Fruit fly (Drosophila melanogaster) whole organism, adult: ENCODE data around the gene eIF4G2.

Source experiments
- CG11617 ChIP-seq: fragments of 200-800 bp; sonication (Bioruptor generic); optimal IDR thresholded peaks from 2 replicates; lab custom pipeline; 2017; ENCODE audit warnings: mild to moderate bottlenecking, missing biosample characterization, missing genetic modification reagents, missing genetic modification characterization
- CG12768 ChIP-seq: fragments of 200-800 bp; sonication (Bioruptor generic); optimal IDR thresholded peaks from 2 replicates; lab custom pipeline; 2017; ENCODE audit warnings: missing biosample characterization, missing genetic modification characterization, mild to moderate bottlenecking, moderate library complexity, missing genetic modification reagents
- CG14711 ChIP-seq: fragments of 200-800 bp; sonication (Bioruptor generic); optimal IDR thresholded peaks from 2 replicates; lab custom pipeline; 2018; ENCODE audit warnings: missing biosample characterization, mild to moderate bottlenecking, missing genetic modification characterization, moderate library complexity
- CG1620 ChIP-seq: fragments of 200-800 bp; sonication (Bioruptor generic); optimal IDR thresholded peaks from 2 replicates; lab custom pipeline; 2016; ENCODE audit warnings: missing biosample characterization, missing genetic modification characterization
- CG33017 ChIP-seq: fragments of 200-800 bp; sonication (Bioruptor generic); optimal IDR thresholded peaks from 2 replicates; lab custom pipeline; 2018; ENCODE audit warnings: missing biosample characterization, mild to moderate bottlenecking, missing genetic modification characterization, moderate library complexity
- CG5204 ChIP-seq: fragments of 200-800 bp; sonication (Bioruptor generic); optimal IDR thresholded peaks from 2 replicates; lab custom pipeline; 2016; ENCODE audit warnings: missing biosample characterization, missing genetic modification characterization
- CG7045 ChIP-seq: fragments of 200-800 bp; sonication (Bioruptor generic); optimal IDR thresholded peaks from 2 replicates; lab custom pipeline; 2017; ENCODE audit warnings: missing biosample characterization, mild to moderate bottlenecking, missing genetic modification characterization
- CG7101 ChIP-seq: fragments of 200-800 bp; sonication (Bioruptor generic); optimal IDR thresholded peaks from 2 replicates; lab custom pipeline; 2018; ENCODE audit warnings: missing biosample characterization, mild to moderate bottlenecking, missing genetic modification characterization, moderate library complexity
- Clk ChIP-seq: fragments of 200-800 bp; sonication (Bioruptor generic); optimal IDR thresholded peaks from 2 replicates; lab custom pipeline; 2017; ENCODE audit warnings: missing biosample characterization, missing genetic modification characterization
- Crg-1 ChIP-seq: fragments of 200-800 bp; sonication (Bioruptor generic); optimal IDR thresholded peaks from 2 replicates; lab custom pipeline; 2016; ENCODE audit warnings: missing biosample characterization, missing genetic modification characterization
- Hr96 ChIP-seq: fragments of 200-800 bp; sonication (Bioruptor generic); optimal IDR thresholded peaks from 2 replicates; lab custom pipeline; 2016; ENCODE audit warnings: missing biosample characterization, missing genetic modification characterization
- Mnt ChIP-seq: fragments of 200-800 bp; sonication (Bioruptor generic); optimal IDR thresholded peaks from 2 replicates; lab custom pipeline; 2016; ENCODE audit warnings: missing biosample characterization, mild to moderate bottlenecking, missing genetic modification characterization
- bab1 ChIP-seq: fragments of 200-800 bp; sonication (Bioruptor generic); optimal IDR thresholded peaks from 3 replicates; lab custom pipeline; 2019; ENCODE audit warnings: missing biosample characterization, mild to moderate bottlenecking, missing genetic modification characterization, moderate library complexity
- cic ChIP-seq: fragments of 200-800 bp; sonication (Bioruptor generic); optimal IDR thresholded peaks from 2 replicates; lab custom pipeline; 2017; ENCODE audit warnings: missing biosample characterization, mild to moderate bottlenecking, missing genetic modification characterization, moderate library complexity
- cnc ChIP-seq, 2 experiments: fragments of >200 bp; optimal IDR thresholded peaks; 2 replicates each; lab custom pipeline; 2017
- kay ChIP-seq: fragments of 200-800 bp; sonication (Bioruptor generic); peaks from one replicate; lab custom pipeline; 2016; ENCODE audit warnings: missing biosample characterization, missing genetic modification characterization, borderline replicate concordance
- ovo ChIP-seq: fragments of 200-800 bp; sonication (Bioruptor generic); optimal IDR thresholded peaks from 2 replicates; lab custom pipeline; 2016; ENCODE audit warnings: missing biosample characterization, missing genetic modification characterization
- pad ChIP-seq: fragments of 200-800 bp; sonication (Bioruptor generic); optimal IDR thresholded peaks from 3 replicates; lab custom pipeline; 2017; ENCODE audit warnings: missing biosample characterization, missing genetic modification characterization, mild to moderate bottlenecking, moderate library complexity, missing genetic modification reagents
- tj ChIP-seq: fragments of 200-800 bp; sonication (Bioruptor generic); optimal IDR thresholded peaks from 3 replicates; lab custom pipeline; 2017; ENCODE audit warnings: missing biosample characterization, mild to moderate bottlenecking, missing genetic modification characterization, moderate library complexity
- toe ChIP-seq: fragments of 200-800 bp; sonication (Bioruptor generic); optimal IDR thresholded peaks from 2 replicates; lab custom pipeline; 2016; ENCODE audit warnings: missing biosample characterization, missing genetic modification characterization

Gene eIF4G2

DNA sequence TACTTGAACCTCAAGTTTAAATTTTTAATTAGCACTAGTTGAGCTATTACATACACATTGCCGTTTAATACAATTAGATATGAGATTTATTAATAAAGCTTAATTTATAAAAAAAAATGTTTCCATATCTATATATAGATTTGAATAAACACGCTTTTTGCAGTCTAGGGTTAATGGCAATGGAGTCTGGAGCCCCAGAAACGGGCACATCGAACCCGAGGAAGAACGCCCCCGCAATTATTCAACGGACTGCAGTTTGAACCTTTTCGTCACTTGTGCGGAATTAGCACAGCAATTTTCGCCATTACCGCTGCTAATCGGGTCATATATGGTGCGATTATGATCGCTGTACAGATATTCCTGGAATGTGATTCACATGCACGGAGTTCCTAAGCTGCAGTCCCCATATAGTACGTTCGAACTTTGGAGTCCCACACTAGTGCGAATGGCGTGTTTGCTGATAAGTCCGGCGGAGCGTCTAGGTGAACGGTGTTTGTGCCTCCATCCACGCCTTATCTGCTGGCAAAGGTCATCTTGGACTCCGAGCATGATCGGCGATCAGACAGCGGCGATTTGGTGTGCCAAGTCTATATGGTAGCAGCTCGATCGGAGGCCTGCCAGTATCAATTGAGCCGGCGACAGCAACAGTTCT is 55.3 kb downstream of the eIF4G2 start, which contains the start of gene Lsd-1:
Gene Lsd-1 (plus strand): TSS at position 236 of the 652 bp plus-strand sequence.
- TF ChIP-seq pad (GFP tag; lab: Kevin White, UChicago) (no peak), cic (GFP tag; lab: Kevin White, UChicago) (peak; percentile 69), toe (GFP tag; lab: Kevin White, UChicago) (no peak), tj (GFP tag; lab: Kevin White, UChicago) (peak; percentile 5), Clk (GFP tag; lab: Kevin White, UChicago) (no peak), Mnt (GFP tag; lab: Kevin White, UChicago) (peak; percentile 0), cnc (optimal IDR thresholded peaks at IDR 0.05; lab: Kevin White, UChicago) (no peak), CG11617 (no peak), CG1620 (GFP tag; lab: Kevin White, UChicago) (no peak), CG7045 (GFP tag; lab: Kevin White, UChicago) (no peak), Crg-1 (GFP tag; lab: Kevin White, UChicago) (no peak), CG12768 (GFP tag; lab: Kevin White, UChicago) (peak; percentile 63), bab1 (GFP tag; lab: Kevin White, UChicago) (no peak), Hr96 (GFP tag; lab: Kevin White, UChicago) (no peak), kay (GFP tag; lab: Kevin White, UChicago) (no peak), CG5204 (no peak), CG7101 (tag; lab: Kevin White, UChicago) (peak; percentile 15), CG33017 (peak; percentile 31), CG14711 (tag; lab: Kevin White, UChicago) (peak; percentile 47), ovo (no peak)

DNA sequence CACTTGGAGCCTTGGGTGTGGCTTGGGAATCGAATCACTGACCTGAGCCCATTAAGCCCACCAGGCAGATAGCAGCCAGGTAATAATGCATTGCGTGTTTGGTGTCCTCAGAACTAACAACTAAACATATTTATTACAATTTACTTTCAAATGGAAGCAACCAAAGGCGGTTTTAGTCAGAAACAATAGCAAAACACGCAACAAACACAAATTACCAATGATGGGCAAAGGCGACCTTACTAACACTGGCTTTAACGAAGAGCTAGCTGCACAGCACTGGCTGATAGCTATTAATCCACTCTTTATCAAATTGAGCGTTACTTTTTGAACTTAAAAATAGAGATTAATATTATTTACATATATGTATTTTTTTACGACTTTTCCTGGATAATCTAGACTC is 56.0 kb downstream of the eIF4G2 start, which contains the start of gene udt:
Gene udt (minus strand): TSS at position 249 of the 400 bp plus-strand sequence.
- TF ChIP-seq CG11617 (no peak), CG14711 (tag; lab: Kevin White, UChicago) (no peak), CG1620 (GFP tag; lab: Kevin White, UChicago) (peak; percentile 68), CG12768 (GFP tag; lab: Kevin White, UChicago) (no peak), CG5204 (no peak), ovo (no peak), tj (GFP tag; lab: Kevin White, UChicago) (no peak), cic (GFP tag; lab: Kevin White, UChicago) (no peak), Mnt (GFP tag; lab: Kevin White, UChicago) (peak; percentile 3), cnc (optimal IDR thresholded peaks at IDR 0.05; lab: Kevin White, UChicago) (no peak), pad (GFP tag; lab: Kevin White, UChicago) (peak; percentile 34), Hr96 (GFP tag; lab: Kevin White, UChicago) (no peak), toe (GFP tag; lab: Kevin White, UChicago) (no peak), CG7045 (GFP tag; lab: Kevin White, UChicago) (no peak), Clk (GFP tag; lab: Kevin White, UChicago) (no peak), kay (GFP tag; lab: Kevin White, UChicago) (peak; percentile 76), bab1 (GFP tag; lab: Kevin White, UChicago) (peak; percentile 19), CG7101 (tag; lab: Kevin White, UChicago) (no peak), CG33017 (no peak), Crg-1 (GFP tag; lab: Kevin White, UChicago) (peak; percentile 43)

DNA sequence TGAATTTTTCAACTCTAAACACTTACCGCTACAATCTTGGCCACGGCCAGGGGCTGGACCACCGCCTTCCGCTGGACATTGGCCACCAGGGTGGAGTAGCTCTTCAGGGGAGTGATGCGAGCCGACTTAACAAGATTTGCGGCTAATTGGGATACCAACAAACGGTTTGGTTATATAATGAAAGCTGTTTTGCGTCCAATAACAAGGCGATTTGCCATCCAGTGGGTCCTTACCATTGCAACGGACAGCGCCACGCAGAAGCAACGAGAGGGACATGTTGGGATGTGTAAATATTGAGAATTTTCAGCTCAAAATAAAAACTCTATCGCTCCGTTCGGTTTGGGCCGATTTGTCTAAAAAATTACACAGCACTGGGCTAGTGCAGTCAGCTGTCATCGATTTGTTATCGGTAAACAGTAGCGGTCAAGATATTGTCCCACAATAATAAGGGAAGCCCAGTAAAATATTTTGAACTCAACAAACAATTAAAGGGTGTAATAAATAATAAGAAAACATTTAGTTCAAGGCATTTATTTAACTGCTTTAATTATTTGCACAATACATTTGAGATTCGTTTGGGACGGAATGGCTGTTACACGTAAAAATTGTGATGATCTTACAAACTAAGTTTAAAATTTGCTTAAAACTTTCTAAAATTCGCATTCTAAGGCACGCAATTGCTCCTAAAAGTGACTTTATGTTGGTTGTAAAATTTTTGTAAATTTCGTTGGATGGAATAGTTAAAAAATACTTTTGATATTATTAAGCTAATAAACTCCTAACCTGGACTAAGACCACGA is 58.6 kb downstream of the eIF4G2 start, which contains the start of gene SdhD:
Gene SdhD (minus strand): TSS at position 382 of the 800 bp plus-strand sequence.
- TF ChIP-seq Crg-1 (GFP tag; lab: Kevin White, UChicago) (peak; percentile 40), bab1 (GFP tag; lab: Kevin White, UChicago) (peak; percentile 70), ovo (peak; percentile 0), CG33017 (peak; percentile 46), CG11617 (peak; percentile 37), CG12768 (GFP tag; lab: Kevin White, UChicago) (peak; percentile 64), kay (GFP tag; lab: Kevin White, UChicago) (peak; percentile 93), tj (GFP tag; lab: Kevin White, UChicago) (no peak), CG7101 (tag; lab: Kevin White, UChicago) (peak; percentile 57), CG1620 (GFP tag; lab: Kevin White, UChicago) (peak; percentile 60), Mnt (GFP tag; lab: Kevin White, UChicago) (peak; percentile 48), toe (GFP tag; lab: Kevin White, UChicago) (peak; percentile 9), CG5204 (no peak), Hr96 (GFP tag; lab: Kevin White, UChicago) (no peak), Clk (GFP tag; lab: Kevin White, UChicago) (no peak), CG7045 (GFP tag; lab: Kevin White, UChicago) (no peak), pad (GFP tag; lab: Kevin White, UChicago) (peak; percentile 47), cnc (optimal IDR thresholded peaks at IDR 0.05; lab: Kevin White, UChicago) (no peak), CG14711 (tag; lab: Kevin White, UChicago) (peak; percentile 55), cic (GFP tag; lab: Kevin White, UChicago) (peak; percentile 24)
